Fruit fly (Drosophila melanogaster): Measurements from ENCODE around the gene CG6321.

The CG6321 gene

DNA sequence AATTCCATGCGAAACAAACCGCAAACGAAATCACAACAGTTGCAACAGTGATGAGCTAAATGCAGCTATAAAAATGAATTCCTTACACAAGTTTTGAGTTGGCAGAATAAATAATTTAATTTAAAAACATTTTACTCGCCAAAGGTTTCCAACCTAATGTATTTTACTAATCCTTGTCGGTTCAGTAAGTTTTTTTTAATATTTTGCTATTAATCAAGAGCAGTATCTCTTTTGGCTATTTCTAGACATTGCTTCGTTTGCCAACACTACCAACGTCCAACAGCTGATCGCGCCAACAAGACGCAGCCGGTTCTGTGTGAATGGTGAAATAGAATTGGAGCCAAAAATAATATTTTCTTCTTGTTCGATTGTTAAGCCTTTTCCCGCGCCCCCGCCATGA, 3.7 kb upstream of the CG6321 start, which contains the start of the genes CG32075, CG45101 and SuUR (continued):
- TF ChIP-seq YL-1 (GFP tag; optimal IDR thresholded peaks at IDR 0.05) (peak; percentile 86), ATbp (GFP tag; optimal IDR thresholded peaks at IDR 0.05) (peak; percentile 60), Dll (GFP tag; IDR thresholded peaks at IDR 0.05; ENCODE audit: partially characterized antibody) (no peak), Ets65A (GFP tag) (peak; percentile 99), CG33557 (GFP tag; optimal IDR thresholded peaks at IDR 0.05) (peak; percentile 71), gro (GFP tag; optimal IDR thresholded peaks at IDR 0.05) (peak; percentile 77), Fer1 (GFP tag; optimal IDR thresholded peaks at IDR 0.05) (peak; percentile 77), gt (GFP tag; IDR thresholded peaks at IDR 0.05) (peak; percentile 75; the same call in 1 of the 2 replicates), CG17385 (GFP tag; optimal IDR thresholded peaks at IDR 0.05) (peak; percentile 81), Bgb (GFP tag; IDR thresholded peaks at IDR 0.05; ENCODE audit: partially characterized antibody) (no peak), CG34376 (GFP tag; optimal IDR thresholded peaks at IDR 0.05) (peak; percentile 80), CG1602 (GFP tag; optimal IDR thresholded peaks at IDR 0.05) (peak; percentile 92), CG34422 (GFP tag; IDR thresholded peaks at IDR 0.05) (peak; percentile 90), cwo (GFP tag; optimal IDR thresholded peaks at IDR 0.05) (peak; percentile 64), slp2 (GFP tag; optimal IDR thresholded peaks at IDR 0.05) (peak; percentile 85), sim (GFP tag; IDR thresholded peaks at IDR 0.05) (no peak), Nf-YA (GFP tag; IDR thresholded peaks at IDR 0.05) (peak; percentile 69; the same call in 1 of the 2 replicates), CG7357 (GFP tag; IDR thresholded peaks at IDR 0.05) (peak; percentile 64; the same call in 1 of the 3 replicates), h (optimal IDR thresholded peaks at IDR 0.05) (no peak), Rx (GFP tag; IDR thresholded peaks at IDR 0.05) (peak; percentile 77), grau (tag; optimal IDR thresholded peaks at IDR 0.05) (peak; percentile 88), nerfin-1 (tag; optimal IDR thresholded peaks at IDR 0.05) (peak; percentile 77), ro (GFP tag; IDR thresholded peaks at IDR 0.05) (peak; percentile 76), CG17359 (tag; optimal IDR thresholded peaks at IDR 0.05) (peak; percentile 85), CG31224 (GFP tag; IDR thresholded peaks at IDR 0.05) (peak; percentile 74), slbo (GFP tag; IDR thresholded peaks at IDR 0.05) (peak; percentile 94), Lpt (GFP tag; optimal IDR thresholded peaks at IDR 0.05) (no peak), CG1529 (GFP tag; optimal IDR thresholded peaks at IDR 0.05) (peak; percentile 59), tgo (GFP tag; IDR thresholded peaks at IDR 0.05) (peak; percentile 94), peb (GFP tag; IDR thresholded peaks at IDR 0.05) (peak; percentile 87), insv (GFP tag; optimal IDR thresholded peaks at IDR 0.05) (peak in 1 of 2 experiments; percentile 69), schlank (tag; optimal IDR thresholded peaks at IDR 0.05) (peak; percentile 25), Dad (GFP tag; optimal IDR thresholded peaks at IDR 0.05) (peak; percentile 88), pros (GFP tag; optimal IDR thresholded peaks at IDR 0.05) (no peak), BEAF-32 (GFP tag; optimal IDR thresholded peaks at IDR 0.05) (peak; percentile 39), CG30431 (GFP tag; optimal IDR thresholded peaks at IDR 0.05) (peak; percentile 81), dm (GFP tag; optimal IDR thresholded peaks at IDR 0.05) (peak; percentile 84), CG12236 (GFP tag; optimal IDR thresholded peaks at IDR 0.05) (peak; percentile 64), z (GFP tag; IDR thresholded peaks at IDR 0.05) (no peak), Hmr (GFP tag; optimal IDR thresholded peaks at IDR 0.05) (peak; percentile 82), CG7745 (tag; optimal IDR thresholded peaks at IDR 0.05) (no peak), NFAT (GFP tag; IDR thresholded peaks at IDR 0.05) (no peak; the same call in 1 of the 2 replicates), sima (GFP tag; optimal IDR thresholded peaks at IDR 0.05) (peak; percentile 56), Nf-YB (GFP tag; optimal IDR thresholded peaks at IDR 0.05) (peak; percentile 53), CG15269 (tag; optimal IDR thresholded peaks at IDR 0.05) (peak; percentile 80), ERR (GFP tag; optimal IDR thresholded peaks at IDR 0.05) (no peak), exex (tag; optimal IDR thresholded peaks at IDR 0.05) (peak; percentile 51), CG6175 (GFP tag; IDR thresholded peaks at IDR 0.05) (peak; percentile 66; the same call in 1 of the 3 replicates), tll (GFP tag; optimal IDR thresholded peaks at IDR 0.05) (peak in 1 of 2 experiments; percentile 30), danr (GFP tag; IDR thresholded peaks at IDR 0.05) (0 out of 2 replicates have a peak, but pooled peaks have one; percentile 33), CG11093 (GFP tag; IDR thresholded peaks at IDR 0.05) (peak; percentile 73; the same call in 2 of the 3 replicates)

Measured in whole organism, embryonic.